Worm (Caenorhabditis elegans) whole organism, late embryonic: ENCODE data around the gene rpl-10.
A peak's percentile ranks its signal among the peaks of the same experiment; 100 is the strongest.

ENCODE experiments used
- F13H6.1 ChIP-seq: sonication (generic microtip); optimal IDR thresholded peaks from 2 replicates; lab custom pipeline; 2016; ENCODE audit warnings: missing genetic modification characterization, missing compliant biosample characterization
- ama-1 ChIP-seq: fragments of 150-350 bp; optimal IDR thresholded peaks from 2 replicates; lab custom pipeline; 2014
- ceh-18 ChIP-seq: sonication (generic microtip); optimal IDR thresholded peaks from 2 replicates; lab custom pipeline; 2016; ENCODE audit warnings: missing genetic modification characterization, missing compliant biosample characterization
- ceh-22 ChIP-seq: sonication (generic microtip); optimal IDR thresholded peaks from 2 replicates; lab custom pipeline; 2017; ENCODE audit warnings: missing biosample characterization, missing genetic modification characterization
- ceh-30 ChIP-seq: fragments of 150-350 bp; optimal IDR thresholded peaks from 2 replicates; lab custom pipeline; 2014; ENCODE audit warnings: missing biosample characterization, missing genetic modification characterization
- ceh-31 ChIP-seq: sonication (generic microtip); optimal IDR thresholded peaks from 2 replicates; lab custom pipeline; 2016; ENCODE audit warnings: missing genetic modification characterization, missing compliant biosample characterization
- ceh-45 ChIP-seq: fragments of 200-800 bp; sonication (Bioruptor generic); IDR thresholded peaks from 2 replicates; pipeline ENCODE4 v1.3.6; 2022; ENCODE audit warnings: missing genetic modification reagents, missing genetic modification characterization, missing compliant biosample characterization
- ceh-9 ChIP-seq: sonication (generic microtip); optimal IDR thresholded peaks from 2 replicates; lab custom pipeline; 2016; ENCODE audit warnings: mild to moderate bottlenecking, missing genetic modification characterization, inconsistent platforms, missing compliant biosample characterization
- dmd-4 ChIP-seq: sonication (generic microtip); optimal IDR thresholded peaks from 2 replicates; lab custom pipeline; 2016; ENCODE audit warnings: borderline replicate concordance, missing genetic modification characterization, missing compliant biosample characterization
- dve-1 ChIP-seq: sonication (generic microtip); optimal IDR thresholded peaks from 2 replicates; lab custom pipeline; 2017; ENCODE audit warnings: antibody characterized with exemption, mild to moderate bottlenecking, missing genetic modification characterization, missing compliant biosample characterization
- elt-2 ChIP-seq: sonication (generic microtip); optimal IDR thresholded peaks from 2 replicates; lab custom pipeline; 2016; ENCODE audit warnings: missing genetic modification reagents, missing genetic modification characterization, missing compliant biosample characterization
- elt-4 ChIP-seq: sonication (generic microtip); optimal IDR thresholded peaks from 2 replicates; lab custom pipeline; 2016; ENCODE audit warnings: missing genetic modification characterization, missing compliant biosample characterization
- eyg-1 ChIP-seq: sonication (generic microtip); optimal IDR thresholded peaks from 2 replicates; lab custom pipeline; 2016; ENCODE audit warnings: missing genotype, missing genetic modification characterization, missing compliant biosample characterization
- gmeb-2 ChIP-seq: sonication (generic microtip); optimal IDR thresholded peaks from 2 replicates; lab custom pipeline; 2016; ENCODE audit warnings: missing genetic modification characterization, inconsistent platforms, missing compliant biosample characterization
- hlh-8 ChIP-seq: sonication (generic microtip); optimal IDR thresholded peaks from 2 replicates; lab custom pipeline; 2016; ENCODE audit warnings: missing genotype, missing genetic modification characterization, missing compliant biosample characterization
- lim-6 ChIP-seq: sonication (generic microtip); optimal IDR thresholded peaks from 2 replicates; lab custom pipeline; 2016; ENCODE audit warnings: missing genetic modification characterization, missing compliant biosample characterization
- mec-3 ChIP-seq: sonication (generic microtip); optimal IDR thresholded peaks from 2 replicates; lab custom pipeline; 2016; ENCODE audit warnings: borderline replicate concordance, missing genetic modification characterization, missing compliant biosample characterization
- nfya-1 ChIP-seq: sonication (generic microtip); optimal IDR thresholded peaks from 2 replicates; lab custom pipeline; 2017; ENCODE audit warnings: missing genetic modification characterization, mild to moderate bottlenecking, missing compliant biosample characterization, antibody characterized with exemption, moderate library complexity
- nhr-11 ChIP-seq: fragments of 150-350 bp; optimal IDR thresholded peaks from 2 replicates; lab custom pipeline; 2014; ENCODE audit warnings: missing biosample characterization, missing genetic modification characterization
- nhr-232 ChIP-seq: sonication (generic microtip); optimal IDR thresholded peaks from 2 replicates; lab custom pipeline; 2016; ENCODE audit warnings: missing genetic modification characterization, missing compliant biosample characterization
- npax-4 ChIP-seq: sonication (generic microtip); optimal IDR thresholded peaks from 2 replicates; lab custom pipeline; 2016; ENCODE audit warnings: missing genetic modification characterization, missing compliant biosample characterization
- odd-2 ChIP-seq: sonication (generic microtip); optimal IDR thresholded peaks from 2 replicates; lab custom pipeline; 2017; ENCODE audit warnings: antibody characterized with exemption, mild to moderate bottlenecking, missing genetic modification characterization, missing compliant biosample characterization
- pha-2 ChIP-seq: sonication (generic microtip); optimal IDR thresholded peaks from 2 replicates; lab custom pipeline; 2017; ENCODE audit warnings: mild to moderate bottlenecking, missing genetic modification characterization, missing compliant biosample characterization
- pha-4 ChIP-seq: fragments of 150-350 bp; optimal IDR thresholded peaks from 2 replicates; lab custom pipeline; 2018; ENCODE audit warnings: missing biosample characterization, missing genetic modification reagents, missing genetic modification characterization
- pqm-1 ChIP-seq: sonication (generic microtip); optimal IDR thresholded peaks from 2 replicates; lab custom pipeline; 2016; ENCODE audit warnings: missing genetic modification characterization, missing compliant biosample characterization
- pros-1 ChIP-seq: fragments of 150-350 bp; optimal IDR thresholded peaks from 2 replicates; lab custom pipeline; 2014; ENCODE audit warnings: missing biosample characterization, missing genetic modification reagents, missing genetic modification characterization
- rnt-1 ChIP-seq: sonication (generic microtip); optimal IDR thresholded peaks from 2 replicates; lab custom pipeline; 2016; ENCODE audit warnings: missing genetic modification characterization, missing compliant biosample characterization
- sdc-2 ChIP-seq: sonication (generic microtip); optimal IDR thresholded peaks from 2 replicates; lab custom pipeline; 2016; ENCODE audit warnings: missing genotype, missing genetic modification characterization, missing compliant biosample characterization
- syd-9 ChIP-seq: sonication (generic microtip); optimal IDR thresholded peaks from 2 replicates; lab custom pipeline; 2016; ENCODE audit warnings: mild to moderate bottlenecking, missing genetic modification characterization, moderate library complexity, missing compliant biosample characterization
- tbx-2 ChIP-seq: sonication (generic microtip); optimal IDR thresholded peaks from 2 replicates; lab custom pipeline; 2016; ENCODE audit warnings: missing genetic modification characterization, missing compliant biosample characterization
- tbx-7 ChIP-seq: sonication (generic microtip); optimal IDR thresholded peaks from 2 replicates; lab custom pipeline; 2016; ENCODE audit warnings: missing genotype, missing genetic modification characterization, missing compliant biosample characterization
- unc-3 ChIP-seq, 2 experiments: fragments of 200-800 bp in 1 of 2; sonication (Bioruptor generic) in 1 of 2; sonication (generic microtip) in 1 of 2; conservative IDR thresholded peaks in 1 of 2; optimal IDR thresholded peaks in 1 of 2; 2 replicates each; pipeline versions ENCODE4 v1.3.6 to Lab custom; 2016 to 2022; ENCODE audit warnings: missing compliant biosample characterization in 2 of 2, missing genetic modification characterization in 2 of 2, missing genetic modification reagents in 1 of 2
- unc-42 ChIP-seq: sonication (generic microtip); optimal IDR thresholded peaks from 2 replicates; lab custom pipeline; 2016; ENCODE audit warnings: missing genotype, missing genetic modification characterization, missing compliant biosample characterization
- unc-55 ChIP-seq: sonication (generic microtip); optimal IDR thresholded peaks from 2 replicates; lab custom pipeline; 2017; ENCODE audit warnings: missing biosample characterization, missing genetic modification reagents, missing genetic modification characterization
- unc-86 ChIP-seq: sonication (generic microtip); optimal IDR thresholded peaks from 2 replicates; lab custom pipeline; 2016; ENCODE audit warnings: missing genetic modification characterization, missing compliant biosample characterization
- zip-5 ChIP-seq: sonication (generic microtip); optimal IDR thresholded peaks from 2 replicates; lab custom pipeline; 2016; ENCODE audit warnings: missing genetic modification characterization, missing compliant biosample characterization
- ztf-16 ChIP-seq: sonication (generic microtip); optimal IDR thresholded peaks from 2 replicates; lab custom pipeline; 2017; ENCODE audit warnings: missing genetic modification characterization, missing compliant biosample characterization

The rpl-10 gene

ce11 chrII:8112063-8112462, 31.6 kb upstream of the rpl-10 start, which contains the start of gene lron-4:
Gene lron-4, minus strand, starts transcription at chrII:8112163.
- no peak for TF ChIP-seq nhr-11 (tag; lab: Kevin White, UChicago)
- TF ChIP-seq dmd-4 (tag; lab: Kevin White, UChicago) = no peak
- no peak for TF ChIP-seq nhr-232 (tag; lab: Kevin White, UChicago)
- no peak for TF ChIP-seq sdc-2 (tag; lab: Kevin White, UChicago)
- no peak for TF ChIP-seq eyg-1 (tag; lab: Kevin White, UChicago)
- TF ChIP-seq zip-5 (tag; lab: Kevin White, UChicago) = no peak
- no peak for TF ChIP-seq unc-55 (GFP tag; lab: Kevin White, UChicago)
- no peak for TF ChIP-seq pha-2 (tag; lab: Kevin White, UChicago)
- TF ChIP-seq ceh-22 (tag; lab: Kevin White, UChicago) = no peak
- no peak for TF ChIP-seq ama-1 (lab: Kevin White, UChicago)
- TF ChIP-seq F13H6.1 = no peak
- TF ChIP-seq pqm-1 = no peak
- no peak for TF ChIP-seq pros-1 (tag; lab: Kevin White, UChicago)
- TF ChIP-seq lim-6 (tag; lab: Kevin White, UChicago) = no peak
- TF ChIP-seq unc-86 (tag; lab: Kevin White, UChicago) = no peak
- TF ChIP-seq odd-2 = no peak
- TF ChIP-seq hlh-8 (tag; lab: Kevin White, UChicago) = no peak
- TF ChIP-seq ceh-9 (tag; lab: Kevin White, UChicago) = no peak
- TF ChIP-seq pha-4 (tag; lab: Kevin White, UChicago) = no peak

- TF ChIP-seq eyg-1 (tag; lab: Kevin White, UChicago) (no peak), dmd-4 (tag; lab: Kevin White, UChicago) (no peak), ceh-18 (tag; lab: Kevin White, UChicago) (no peak), pros-1 (tag; lab: Kevin White, UChicago) (no peak), odd-2 (no peak), gmeb-2 (tag; lab: Kevin White, UChicago) (no peak), ceh-45 (no peak), ceh-31 (no peak), nhr-232 (tag; lab: Kevin White, UChicago) (no peak), unc-55 (GFP tag; lab: Kevin White, UChicago) (no peak), tbx-7 (tag; lab: Kevin White, UChicago) (no peak), ceh-30 (tag; lab: Kevin White, UChicago) (no peak), dve-1 (tag; lab: Kevin White, UChicago) (no peak), unc-42 (tag; lab: Kevin White, UChicago) (no peak), npax-4 (tag; lab: Kevin White, UChicago) (no peak)
Measured at ce11 chrII:8116159-8116558, 27.5 kb upstream of the rpl-10 start, which contains the start of gene unc-105. Gene unc-105, plus strand, starts transcription at chrII:8116459.

- no peak for TF ChIP-seq unc-3 (GFP tag; conservative IDR thresholded peaks at IDR 0.05; lab: Robert Waterston, UW)
- no peak for TF ChIP-seq unc-3 (tag; optimal IDR thresholded peaks at IDR 0.05; lab: Kevin White, UChicago)
- peak; percentile 77 for TF ChIP-seq nfya-1 (tag; lab: Kevin White, UChicago)
- TF ChIP-seq, all 69 proteins: peak for 1
Measured at ce11 chrII:8117426-8117825, 26.3 kb upstream of the rpl-10 start.

DNA sequence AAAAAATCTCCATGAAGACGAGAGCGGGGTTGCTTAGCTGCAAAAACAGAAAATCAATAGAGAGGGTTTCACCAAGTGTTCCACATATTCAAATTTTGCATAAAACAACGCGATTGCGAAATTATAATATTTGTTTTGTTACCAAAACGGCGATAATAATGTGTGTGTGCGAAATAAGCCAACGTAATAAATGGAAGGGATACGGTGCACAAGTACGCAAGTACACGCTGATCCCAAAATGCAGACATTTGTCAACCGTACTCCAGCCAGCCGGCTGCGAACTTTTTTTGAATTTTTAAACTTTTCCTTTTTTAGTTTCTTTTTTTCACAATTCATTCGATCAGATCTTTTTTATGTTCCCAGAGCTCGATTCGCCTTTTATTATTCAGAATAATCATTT, 18.8 kb upstream of the rpl-10 start, which contains the start of gene ire-1:
TSS of gene ire-1 (minus strand) at position 44 of the 400 bp plus-strand sequence.
- TF ChIP-seq mec-3 (tag; lab: Kevin White, UChicago) (no peak), elt-4 (no peak), rnt-1 (no peak), elt-2 (tag; lab: Kevin White, UChicago) (peak; percentile 3), nfya-1 (tag; lab: Kevin White, UChicago) (peak; percentile 73), unc-3 (GFP tag; conservative IDR thresholded peaks at IDR 0.05; lab: Robert Waterston, UW) (peak; percentile 13; the same call in 1 of the 2 replicates), unc-3 (tag; optimal IDR thresholded peaks at IDR 0.05; lab: Kevin White, UChicago) (no peak), tbx-2 (no peak), ztf-16 (tag; lab: Kevin White, UChicago) (no peak), ceh-31 (peak; percentile 37), unc-55 (GFP tag; lab: Kevin White, UChicago) (no peak), syd-9 (tag; lab: Kevin White, UChicago) (no peak), unc-42 (tag; lab: Kevin White, UChicago) (peak; percentile 34), dve-1 (tag; lab: Kevin White, UChicago) (peak; percentile 53)
- TF ChIP-seq, all 69 proteins: peak for 6
